Worm (Caenorhabditis elegans) whole organism, L4/young adult: ENCODE data around the gene phf-5.

ENCODE experiments used
- W03F9.2 ChIP-seq: fragments of 150-350 bp; optimal IDR thresholded peaks from 2 replicates; lab custom pipeline; 2014; ENCODE audit warnings: missing biosample characterization, missing genetic modification characterization
- dao-5 ChIP-seq: sonication (generic microtip); optimal IDR thresholded peaks from 2 replicates; lab custom pipeline; 2016; ENCODE audit warnings: missing genotype, missing genetic modification characterization, moderate library complexity, missing compliant biosample characterization

DNA sequence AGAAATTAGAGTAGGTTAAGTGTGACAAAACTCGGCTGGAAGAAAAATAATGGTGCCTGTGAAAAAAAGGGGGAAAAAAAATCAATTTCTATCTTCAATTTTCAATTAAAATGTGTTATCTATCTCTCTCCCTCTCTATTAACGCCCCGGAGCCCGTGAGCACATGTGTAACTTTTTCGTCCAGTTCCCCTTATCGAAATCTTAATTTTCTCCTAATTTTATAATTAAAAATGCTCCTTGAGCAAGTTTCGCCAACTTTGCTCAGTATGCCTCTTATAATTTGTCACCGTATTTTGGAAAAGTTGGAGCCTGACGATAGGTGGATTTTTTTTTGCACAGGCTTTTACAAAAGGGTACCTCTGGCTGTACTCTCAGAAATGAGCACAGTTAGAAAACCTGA, 35.3 kb upstream of the phf-5 start, which contains the start of the genes fbxa-1 and Y54F10BM.20:
- TF ChIP-seq W03F9.2 (tag; lab: Kevin White, UChicago), result no peak
- no peak for TF ChIP-seq dao-5 (tag; lab: Kevin White, UChicago)
